Worm (Caenorhabditis elegans): ENCODE data around the gene Y27F2A.8.

ce11 chrII:3151615-3152014 lies 32.0 kb upstream of the Y27F2A.8 start, which contains the start of the genes T10D4.14 and T10D4.19:
- TF ChIP-seq scrt-1 (GFP tag; IDR thresholded peaks at IDR 0.05) (no peak), ama-1 (optimal IDR thresholded peaks at IDR 0.05) (no peak), tbx-11 (GFP tag; IDR thresholded peaks at IDR 0.05) (no peak), hmg-4 (GFP tag; optimal IDR thresholded peaks at IDR 0.05) (no peak), hmbx-1 (tag; optimal IDR thresholded peaks at IDR 0.05) (no peak), aly-1 (tag; optimal IDR thresholded peaks at IDR 0.05) (no peak), B0310.2 (tag; optimal IDR thresholded peaks at IDR 0.05) (no peak), tra-4 (tag; optimal IDR thresholded peaks at IDR 0.05) (no peak), pes-1 (GFP tag; IDR thresholded peaks at IDR 0.05) (no peak), flt-1 (GFP tag; IDR thresholded peaks at IDR 0.05) (no peak), F13C5.2 (tag; optimal IDR thresholded peaks at IDR 0.05) (no peak)

Measured in whole organism, early embryonic.